Fruit fly (Drosophila melanogaster): ENCODE data around the gene mRpS31.

DNA sequence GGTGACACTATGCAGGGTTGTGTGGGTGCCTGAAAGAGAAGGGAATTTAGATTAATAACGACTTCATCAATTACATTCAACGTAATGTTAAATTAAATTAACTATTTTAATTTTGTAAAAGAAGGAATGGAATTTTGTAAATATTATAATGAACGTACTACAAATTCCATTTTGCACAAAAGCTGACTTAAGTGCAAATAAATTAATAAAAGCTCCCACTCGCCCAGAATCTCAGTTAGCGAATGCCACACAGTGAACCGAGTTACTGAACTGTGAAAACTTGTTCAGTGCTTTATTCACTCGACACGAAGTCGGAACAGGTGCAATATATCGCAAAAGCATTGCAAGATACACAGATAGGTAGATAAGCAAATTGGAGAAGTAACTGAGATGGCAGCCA is 29.9 kb upstream of the mRpS31 start, which contains the start of gene CG17026:
- TF ChIP-seq topi (GFP tag; optimal IDR thresholded peaks at IDR 0.05) (no peak), salr (GFP tag; optimal IDR thresholded peaks at IDR 0.05) (no peak), CG6276 (GFP tag; optimal IDR thresholded peaks at IDR 0.05) (no peak), CG31627 (GFP tag; optimal IDR thresholded peaks at IDR 0.05) (no peak), CG16779 (tag; optimal IDR thresholded peaks at IDR 0.05) (no peak)

Data from whole organism, prepupa.